Worm (Caenorhabditis elegans): ENCODE measurements around the gene olrn-1.

ce11 chrX:15539299-15539698, 1.8 kb downstream of the olrn-1 start:
- peak; percentile 62 for TF ChIP-seq aha-1 (tag)
- no peak for TF ChIP-seq egl-27 (tag; optimal IDR thresholded peaks at IDR 0.05)
- TF ChIP-seq nhr-11 (tag; optimal IDR thresholded peaks at IDR 0.05): no peak
- TF ChIP-seq lin-39 (tag; optimal IDR thresholded peaks at IDR 0.05): no peak
- no peak for TF ChIP-seq hif-1 (tag; optimal IDR thresholded peaks at IDR 0.05)
- no peak for TF ChIP-seq daf-19 (GFP tag; conservative IDR thresholded peaks at IDR 0.05)
- no peak for TF ChIP-seq lin-38 (GFP tag; IDR thresholded peaks at IDR 0.05)
- no peak for TF ChIP-seq unc-130 (GFP tag; optimal IDR thresholded peaks at IDR 0.05)
- TF ChIP-seq ZK337.2 (GFP tag; IDR thresholded peaks at IDR 0.05): no peak
- no peak for TF ChIP-seq ces-1 (GFP tag; optimal IDR thresholded peaks at IDR 0.05)

All from whole organism, L4 larva.